Worm (Caenorhabditis elegans): ENCODE data around the gene bus-8A.

DNA sequence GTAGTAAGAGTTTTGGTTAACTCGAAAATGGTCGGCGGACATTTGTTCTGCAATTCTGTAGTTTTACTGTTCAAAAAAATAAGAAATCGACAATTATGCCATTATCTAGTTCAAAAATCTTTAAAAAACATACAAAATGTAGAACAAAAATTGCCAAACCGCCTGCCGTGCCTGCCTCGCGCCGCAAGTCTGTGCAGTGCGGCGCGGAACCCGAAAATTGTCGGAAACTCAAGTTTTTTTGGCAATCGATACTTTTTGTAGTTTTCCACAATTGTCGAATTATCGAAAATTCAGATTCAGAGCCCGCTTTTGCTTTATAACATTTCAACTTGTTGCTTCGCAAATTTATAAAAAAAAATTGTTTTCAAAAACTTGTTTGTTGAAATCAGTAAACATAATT, 34.7 kb upstream of the bus-8A start:
- TF ChIP-seq tbx-37 (GFP tag; conservative IDR thresholded peaks at IDR 0.05) (no peak), ceh-13 (GFP tag; optimal IDR thresholded peaks at IDR 0.05) (no peak), ama-1 (optimal IDR thresholded peaks at IDR 0.05) (no peak), B0310.2 (tag; optimal IDR thresholded peaks at IDR 0.05) (no peak), hnd-1 (tag; optimal IDR thresholded peaks at IDR 0.05) (no peak), tbx-11 (GFP tag; IDR thresholded peaks at IDR 0.05) (no peak), sea-1 (GFP tag; conservative IDR thresholded peaks at IDR 0.05) (no peak), tra-4 (tag; optimal IDR thresholded peaks at IDR 0.05) (no peak)

All from whole organism, early embryonic.